Worm (Caenorhabditis elegans): Measurements from ENCODE around the gene Y57E12AL.2.
A peak's percentile ranks its signal among the peaks of the same experiment; 100 is the strongest.

Y57E12AL.2 gene

ce11 chrV:7054598-7054997 lies 3.3 kb upstream of the Y57E12AL.2 start, which contains the start of gene spig-8:
TSS of gene spig-8 (plus strand) at chrV:7054898.
- TF ChIP-seq aly-2 (tag; optimal IDR thresholded peaks at IDR 0.05) (no peak), gmeb-1 (tag; optimal IDR thresholded peaks at IDR 0.05) (no peak), ama-1 (optimal IDR thresholded peaks at IDR 0.05) (no peak), sma-9 (GFP tag; optimal IDR thresholded peaks at IDR 0.05) (no peak), sma-9 (tag; optimal IDR thresholded peaks at IDR 0.05) (no peak), alr-1 (tag; optimal IDR thresholded peaks at IDR 0.05) (no peak), mbf-1 (tag; optimal IDR thresholded peaks at IDR 0.05) (no peak), nhr-21 (tag; optimal IDR thresholded peaks at IDR 0.05) (no peak), fos-1 (tag; optimal IDR thresholded peaks at IDR 0.05) (no peak), mab-5 (tag; optimal IDR thresholded peaks at IDR 0.05) (no peak), nhr-25 (tag; optimal IDR thresholded peaks at IDR 0.05) (no peak)

- TF ChIP-seq sem-4 (tag; optimal IDR thresholded peaks at IDR 0.05) (no peak), lin-13 (GFP tag; optimal IDR thresholded peaks at IDR 0.05) (no peak), blmp-1 (tag; optimal IDR thresholded peaks at IDR 0.05; ENCODE audit: insufficient read depth) (no peak), nhr-10 (tag; optimal IDR thresholded peaks at IDR 0.05) (no peak)
These were observed 1.5 kb downstream of the Y57E12AL.2 start, which contains the start of gene mdt-6 for ce11 chrV:7059350-7059749. TSS of gene mdt-6 (minus strand) at chrV:7059624.

ce11 chrV:7060396-7060795 lies 2.5 kb downstream of the Y57E12AL.2 start, which contains the start of the genes Y57E12AL.6 and Y57E12AL.1:
TSS of gene Y57E12AL.6 (minus strand) at chrV:7060470.
TSS of gene Y57E12AL.1 (plus strand) at chrV:7060530.
- peak; percentile 86 for TF ChIP-seq gmeb-1 (tag; optimal IDR thresholded peaks at IDR 0.05)
- no peak for TF ChIP-seq ceh-82 (tag; optimal IDR thresholded peaks at IDR 0.05)
- peak; percentile 60 for TF ChIP-seq snpc-4 (tag; optimal IDR thresholded peaks at IDR 0.05)
- no peak for TF ChIP-seq mbf-1 (tag; optimal IDR thresholded peaks at IDR 0.05)
- peak; percentile 88 for TF ChIP-seq sma-9 (GFP tag; optimal IDR thresholded peaks at IDR 0.05)
- TF ChIP-seq sma-9 (tag; optimal IDR thresholded peaks at IDR 0.05): no peak
- no peak for TF ChIP-seq dmd-4 (tag; optimal IDR thresholded peaks at IDR 0.05)
- TF ChIP-seq lin-11 (tag; optimal IDR thresholded peaks at IDR 0.05): peak; percentile 51
- no peak for TF ChIP-seq nhr-11 (tag; optimal IDR thresholded peaks at IDR 0.05)
- TF ChIP-seq unc-39 (tag; optimal IDR thresholded peaks at IDR 0.05): no peak
- peak; percentile 77 for TF ChIP-seq ztf-4 (tag; optimal IDR thresholded peaks at IDR 0.05)
- no peak for TF ChIP-seq ztf-1 (GFP tag; conservative IDR thresholded peaks at IDR 0.05)
- peak; percentile 91 for TF ChIP-seq nhr-25 (tag; optimal IDR thresholded peaks at IDR 0.05)
- no peak for TF ChIP-seq unc-62 (GFP tag; optimal IDR thresholded peaks at IDR 0.05)
- TF ChIP-seq nhr-6 (tag; optimal IDR thresholded peaks at IDR 0.05): peak; percentile 75
- TF ChIP-seq R02D3.7 (tag; optimal IDR thresholded peaks at IDR 0.05): peak; percentile 7
- TF ChIP-seq ceh-16 (tag; optimal IDR thresholded peaks at IDR 0.05): no peak
- TF ChIP-seq lsy-2 (tag; optimal IDR thresholded peaks at IDR 0.05): peak; percentile 67 to 89
- TF ChIP-seq alr-1 (tag; optimal IDR thresholded peaks at IDR 0.05): no peak
- no peak for TF ChIP-seq nhr-12 (tag; optimal IDR thresholded peaks at IDR 0.05)
- peak; percentile 28 for TF ChIP-seq nhr-237 (tag; optimal IDR thresholded peaks at IDR 0.05)
- TF ChIP-seq mdl-1 (tag; optimal IDR thresholded peaks at IDR 0.05): peak in 1 of 2 experiments; percentile 31
- peak; percentile 83 for TF ChIP-seq F13H6.1 (tag; optimal IDR thresholded peaks at IDR 0.05)
- no peak for TF ChIP-seq peb-1 (tag; optimal IDR thresholded peaks at IDR 0.05)
- TF ChIP-seq lin-13 (GFP tag; optimal IDR thresholded peaks at IDR 0.05): peak; percentile 73
- no peak for TF ChIP-seq aly-2 (tag; optimal IDR thresholded peaks at IDR 0.05)
- no peak for TF ChIP-seq elt-3 (tag; optimal IDR thresholded peaks at IDR 0.05)
- peak; percentile 37 for TF ChIP-seq mab-5 (tag; optimal IDR thresholded peaks at IDR 0.05)
- TF ChIP-seq nhr-23 (tag; optimal IDR thresholded peaks at IDR 0.05): no peak
- TF ChIP-seq ama-1 (optimal IDR thresholded peaks at IDR 0.05): no peak
- TF ChIP-seq zag-1 (tag; optimal IDR thresholded peaks at IDR 0.05): peak; percentile 17
- no peak for TF ChIP-seq lin-39 (tag; optimal IDR thresholded peaks at IDR 0.05)
- TF ChIP-seq sma-3 (GFP tag; optimal IDR thresholded peaks at IDR 0.05): peak; percentile 80
- TF ChIP-seq Y55F3AM.14 (GFP tag; optimal IDR thresholded peaks at IDR 0.05): no peak
- TF ChIP-seq ZK546.5 (tag; optimal IDR thresholded peaks at IDR 0.05): no peak
- TF ChIP-seq nhr-129 (tag; optimal IDR thresholded peaks at IDR 0.05): peak; percentile 91
- TF ChIP-seq nhr-10 (tag; optimal IDR thresholded peaks at IDR 0.05): no peak
- TF ChIP-seq fos-1 (tag; optimal IDR thresholded peaks at IDR 0.05): peak; percentile 51
- TF ChIP-seq skn-1 (tag; optimal IDR thresholded peaks at IDR 0.05): peak; percentile 67
- TF ChIP-seq sem-4 (tag; optimal IDR thresholded peaks at IDR 0.05): peak; percentile 79
- TF ChIP-seq elt-1 (tag; optimal IDR thresholded peaks at IDR 0.05): no peak
- peak; percentile 73 for TF ChIP-seq nhr-21 (tag; optimal IDR thresholded peaks at IDR 0.05)
- peak; percentile 49 for TF ChIP-seq egl-27 (tag; optimal IDR thresholded peaks at IDR 0.05)
- TF ChIP-seq blmp-1 (tag; optimal IDR thresholded peaks at IDR 0.05; ENCODE audit: insufficient read depth): peak; percentile 36
- TF ChIP-seq nhr-77 (tag; optimal IDR thresholded peaks at IDR 0.05): no peak
- peak; percentile 79 for TF ChIP-seq unc-55 (GFP tag; optimal IDR thresholded peaks at IDR 0.05)
- TF ChIP-seq C34F6.9 (tag; optimal IDR thresholded peaks at IDR 0.05): peak; percentile 93
- TF ChIP-seq ztf-11 (tag; optimal IDR thresholded peaks at IDR 0.05): no peak
- peak; percentile 92 for TF ChIP-seq crh-2 (tag; optimal IDR thresholded peaks at IDR 0.05)
